Worm (Caenorhabditis elegans) whole organism, midembryonic: Measurements from ENCODE around the gene ZC190.4.

Experiments used
- T22C8.4 ChIP-seq: fragments of 200-800 bp; sonication (Bioruptor generic); IDR thresholded peaks from 2 replicates; pipeline ENCODE4 v1.3.6; 2022; ENCODE audit warnings: missing genetic modification characterization, missing compliant biosample characterization
- flt-1 ChIP-seq: fragments of 200-800 bp; sonication (Bioruptor generic); IDR thresholded peaks from 2 replicates; pipeline ENCODE4 v1.3.6; 2022; ENCODE audit warnings: missing genetic modification characterization, missing compliant biosample characterization
- tab-1 ChIP-seq: fragments of 200-800 bp; sonication (Bioruptor generic); IDR thresholded peaks from 2 replicates; pipeline ENCODE4 v1.3.6; 2022; ENCODE audit warnings: missing genetic modification characterization, missing compliant biosample characterization
- ztf-23 ChIP-seq: fragments of 200-800 bp; sonication (Bioruptor generic); IDR thresholded peaks from 2 replicates; pipeline ENCODE4 v1.3.6; 2022; ENCODE audit warnings: missing genetic modification reagents, missing genetic modification characterization, missing compliant biosample characterization
- ztf-29 ChIP-seq: fragments of 200-800 bp; sonication (Bioruptor generic); IDR thresholded peaks from 2 replicates; pipeline ENCODE4 v1.3.6; 2022; ENCODE audit warnings: missing genetic modification reagents, missing genetic modification characterization, missing compliant biosample characterization

ce11 chrV:8635575-8635974, 30.3 kb upstream of the ZC190.4 start, which contains the start of gene oac-29:
- TF ChIP-seq flt-1 (GFP tag; lab: Robert Waterston, UW) (no peak), T22C8.4 (GFP tag; lab: Robert Waterston, UW) (no peak), ztf-29 (GFP tag; lab: Robert Waterston, UW) (no peak), ztf-23 (GFP tag; lab: Robert Waterston, UW) (no peak), tab-1 (GFP tag; lab: Robert Waterston, UW) (no peak)
